Worm (Caenorhabditis elegans) whole organism, young adult: Measurements from ENCODE around the gene C15H9.3.

Experiments
- ekl-4 ChIP-seq: fragments of 200-800 bp; sonication (Bioruptor generic); IDR thresholded peaks from 2 replicates; pipeline ENCODE4 v1.3.6; 2022; ENCODE audit warnings: missing genetic modification reagents, missing genetic modification characterization, missing compliant biosample characterization
- madf-6 ChIP-seq: fragments of 200-800 bp; sonication (Bioruptor generic); IDR thresholded peaks from 2 replicates; pipeline ENCODE4 v1.3.6; 2022; ENCODE audit warnings: missing genetic modification reagents, missing genetic modification characterization, missing compliant biosample characterization
- sdz-38 ChIP-seq: sonication (generic microtip); optimal IDR thresholded peaks from 2 replicates; lab custom pipeline; 2016; ENCODE audit warnings: missing genotype, missing genetic modification characterization, missing compliant biosample characterization

DNA sequence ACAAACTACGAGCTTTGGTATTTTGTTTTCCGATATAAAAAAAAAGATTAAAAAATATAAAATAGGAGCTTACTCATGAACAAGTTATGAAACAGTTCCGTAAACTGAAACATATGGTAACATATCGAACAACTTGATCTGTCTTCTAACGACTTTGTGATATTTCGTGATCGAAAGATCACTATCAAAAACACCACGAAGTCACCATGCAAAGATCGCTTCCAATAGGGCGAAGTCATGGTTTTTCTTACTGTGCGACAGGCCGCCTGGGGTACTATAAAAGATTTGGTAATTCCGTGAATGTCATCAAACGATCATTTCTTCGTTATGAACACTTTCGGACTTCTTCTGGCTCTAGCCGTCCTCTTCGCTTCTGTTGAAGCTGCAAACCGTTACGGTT is 32.9 kb upstream of the C15H9.3 start, which contains the start of gene C45B2.3:
- TF ChIP-seq sdz-38 = no peak
- TF ChIP-seq ekl-4 = no peak
- TF ChIP-seq madf-6 = no peak
